Fruit fly (Drosophila melanogaster) whole organism, embryonic: ENCODE measurements around the gene Coq7.

Experiments
- Atf6 ChIP-seq: fragments of 200-800 bp; sonication (Bioruptor generic); IDR thresholded peaks from 2 replicates; pipeline ENCODE4 v1.3.6; 2022; ENCODE audit warnings: missing biosample characterization, missing genetic modification characterization
- Awh ChIP-seq: fragments of 200-800 bp; sonication (Bioruptor generic); IDR thresholded peaks from 2 replicates; pipeline ENCODE4, ENCODE4 v1.3.6; 2022; ENCODE audit warnings: missing biosample characterization, missing genetic modification characterization
- B-H2 ChIP-seq: fragments of 200-800 bp; sonication (Bioruptor generic); optimal IDR thresholded peaks from 2 replicates; lab custom pipeline; 2018; ENCODE audit warnings: missing biosample characterization, mild to moderate bottlenecking, missing genetic modification characterization
- BEAF-32 ChIP-seq: fragments of 200-800 bp; sonication (Bioruptor generic); optimal IDR thresholded peaks from 3 replicates; lab custom pipeline; 2017; ENCODE audit warnings: missing biosample characterization, missing genetic modification characterization, mild to moderate bottlenecking, moderate library complexity, missing genetic modification reagents
- CG12155 ChIP-seq: fragments of 200-800 bp; sonication (Bioruptor generic); optimal IDR thresholded peaks from 3 replicates; lab custom pipeline; 2016; ENCODE audit warnings: missing biosample characterization, missing genetic modification characterization
- CG12769 ChIP-seq: fragments of 200-800 bp; sonication (Bioruptor generic); optimal IDR thresholded peaks from 2 replicates; lab custom pipeline; 2019; ENCODE audit warnings: missing biosample characterization, mild to moderate bottlenecking, missing genetic modification characterization, moderate library complexity
- CG13296 ChIP-seq: fragments of 200-800 bp; sonication (Bioruptor generic); optimal IDR thresholded peaks from 3 replicates; lab custom pipeline; 2018; ENCODE audit warnings: missing biosample characterization, mild to moderate bottlenecking, missing genetic modification characterization
- CG15696 ChIP-seq: fragments of 200-800 bp; sonication (Bioruptor generic); optimal IDR thresholded peaks from 2 replicates; lab custom pipeline; 2019; ENCODE audit warnings: missing biosample characterization, mild to moderate bottlenecking, missing genetic modification characterization, moderate library complexity
- CG17912 ChIP-seq: fragments of 200-800 bp; sonication (Bioruptor generic); optimal IDR thresholded peaks from 2 replicates; lab custom pipeline; 2018; ENCODE audit warnings: missing biosample characterization, mild to moderate bottlenecking, missing genetic modification characterization
- CG2120 ChIP-seq: fragments of 200-800 bp; sonication (Bioruptor generic); optimal IDR thresholded peaks from 3 replicates; lab custom pipeline; 2016; ENCODE audit warnings: missing biosample characterization, missing genetic modification characterization
- CG2129 ChIP-seq: fragments of 200-800 bp; sonication (Bioruptor generic); IDR thresholded peaks from 2 replicates; pipeline ENCODE4 v1.3.6; 2022; ENCODE audit warnings: missing biosample characterization, missing genetic modification characterization; ENCODE audit not compliant: partially characterized antibody
- CG31388 ChIP-seq: fragments of 200-800 bp; sonication (Bioruptor generic); optimal IDR thresholded peaks from 2 replicates; lab custom pipeline; 2016; ENCODE audit warnings: missing biosample characterization, missing genetic modification characterization
- CG34224 ChIP-seq: fragments of 200-800 bp; sonication (Bioruptor generic); IDR thresholded peaks from 3 replicates; pipeline ENCODE4 v1.3.6; 2022; ENCODE audit warnings: missing biosample characterization, missing genetic modification characterization; ENCODE audit not compliant: partially characterized antibody
- CG3847 ChIP-seq: fragments of 200-800 bp; sonication (Bioruptor generic); IDR thresholded peaks from 2 replicates; pipeline ENCODE4 v1.3.6; 2022; ENCODE audit warnings: missing biosample characterization, missing genetic modification characterization
- CG3995 ChIP-seq: fragments of 200-800 bp; sonication (Bioruptor generic); optimal IDR thresholded peaks from 3 replicates; lab custom pipeline; 2016; ENCODE audit warnings: missing biosample characterization, missing genetic modification characterization
- CG4360 ChIP-seq: fragments of 200-800 bp; sonication (Bioruptor generic); IDR thresholded peaks from 2 replicates; pipeline ENCODE4 v1.3.6; 2022; ENCODE audit warnings: missing biosample characterization, missing genetic modification characterization
- CG6791 ChIP-seq: fragments of 200-800 bp; sonication (Bioruptor generic); IDR thresholded peaks from 3 replicates; pipeline ENCODE4 v1.3.6; 2022; ENCODE audit warnings: missing biosample characterization, missing genetic modification characterization; ENCODE audit not compliant: partially characterized antibody
- CG7556 ChIP-seq: fragments of 200-800 bp; sonication (Bioruptor generic); optimal IDR thresholded peaks from 2 replicates; lab custom pipeline; 2017; ENCODE audit warnings: missing biosample characterization, mild to moderate bottlenecking, missing genetic modification characterization
- CG7928 ChIP-seq: fragments of 200-800 bp; sonication (Bioruptor generic); optimal IDR thresholded peaks from 2 replicates; lab custom pipeline; 2017; ENCODE audit warnings: missing biosample characterization, mild to moderate bottlenecking, missing genetic modification characterization
- CG8290 ChIP-seq, 3 experiments: fragments of 200-800 bp; sonication (Bioruptor generic); optimal IDR thresholded peaks; 2 replicates each; lab custom pipeline; 2016 to 2019; ENCODE audit warnings: missing biosample characterization in 3 of 3, missing genetic modification characterization in 3 of 3, mild to moderate bottlenecking in 2 of 3, moderate library complexity in 1 of 3
- CG9609 ChIP-seq: fragments of 200-800 bp; sonication (Bioruptor generic); optimal IDR thresholded peaks from 3 replicates; lab custom pipeline; 2016; ENCODE audit warnings: missing biosample characterization, missing genetic modification characterization
- CkIIα-i1 ChIP-seq: fragments of 200-800 bp; sonication (Bioruptor generic); IDR thresholded peaks from 2 replicates; pipeline ENCODE4 v1.3.6; 2022; ENCODE audit warnings: missing biosample characterization, missing genetic modification characterization
- D ChIP-seq, 2 experiments: fragments of 200-800 bp in 1 of 2; fragments of >200 bp in 1 of 2; sonication (Bioruptor generic) in 1 of 2; optimal IDR thresholded peaks; 2 replicates in 1 of 2; 3 replicates in 1 of 2; lab custom pipeline; 2017; ENCODE audit warnings: mild to moderate bottlenecking in 1 of 2, missing biosample characterization in 1 of 2, missing genetic modification characterization in 1 of 2, missing genetic modification reagents in 1 of 2
- D19B ChIP-seq: fragments of 200-800 bp; sonication (Bioruptor generic); optimal IDR thresholded peaks from 2 replicates; lab custom pipeline; 2017; ENCODE audit warnings: missing biosample characterization, mild to moderate bottlenecking, missing genetic modification characterization
- Deaf1 ChIP-seq: fragments of 200-800 bp; optimal IDR thresholded peaks from 3 replicates; lab custom pipeline; 2019; ENCODE audit warnings: missing biosample characterization, mild to moderate bottlenecking, missing genetic modification characterization, moderate library complexity
- Dip3 ChIP-seq: fragments of 200-800 bp; sonication (Bioruptor generic); optimal IDR thresholded peaks from 3 replicates; lab custom pipeline; 2016; ENCODE audit warnings: missing biosample characterization, missing genetic modification characterization
- Dll ChIP-seq: fragments of 200-800 bp; sonication (Bioruptor generic); IDR thresholded peaks from 4 replicates; pipeline ENCODE4 v1.3.6; 2022; ENCODE audit warnings: missing biosample characterization, missing genetic modification characterization; ENCODE audit not compliant: partially characterized antibody
- Doc3 ChIP-seq: fragments of 200-800 bp; sonication (Bioruptor generic); IDR thresholded peaks from 3 replicates; pipeline ENCODE4 v1.3.6; 2022; ENCODE audit warnings: missing biosample characterization, missing genetic modification characterization; ENCODE audit not compliant: partially characterized antibody
- Elba2 ChIP-seq: fragments of 200-800 bp; sonication (Bioruptor generic); optimal IDR thresholded peaks from 3 replicates; lab custom pipeline; 2016; ENCODE audit warnings: missing biosample characterization, missing genetic modification characterization
- H15 ChIP-seq: fragments of 200-800 bp; sonication (Bioruptor generic); IDR thresholded peaks from 3 replicates; pipeline ENCODE4 v1.3.6; 2022; ENCODE audit warnings: missing biosample characterization, missing genetic modification characterization
- Hmx ChIP-seq: fragments of 200-800 bp; sonication (Bioruptor generic); optimal IDR thresholded peaks from 2 replicates; lab custom pipeline; 2016; ENCODE audit warnings: missing biosample characterization, missing genetic modification characterization
- MBD-R2 ChIP-seq: fragments of 200-800 bp; sonication (Bioruptor generic); IDR thresholded peaks from 2 replicates; pipeline ENCODE4 v1.3.6; 2022; ENCODE audit warnings: missing biosample characterization, missing genetic modification characterization
- MESR4 ChIP-seq: fragments of 200-800 bp; sonication (Bioruptor generic); optimal IDR thresholded peaks from 2 replicates; lab custom pipeline; 2018; ENCODE audit warnings: missing biosample characterization, mild to moderate bottlenecking, missing genetic modification characterization, moderate library complexity
- NC2β ChIP-seq: fragments of 200-800 bp; sonication (Bioruptor generic); optimal IDR thresholded peaks from 2 replicates; lab custom pipeline; 2016; ENCODE audit warnings: missing biosample characterization, missing genetic modification characterization
- TFAM ChIP-seq: fragments of 200-800 bp; sonication (Bioruptor generic); optimal IDR thresholded peaks from 2 replicates; lab custom pipeline; 2017; ENCODE audit warnings: missing biosample characterization, missing genetic modification characterization, inconsistent platforms
- dmrt99B ChIP-seq: fragments of 200-800 bp; sonication (Bioruptor generic); optimal IDR thresholded peaks from 2 replicates; lab custom pipeline; 2018; ENCODE audit warnings: missing biosample characterization, mild to moderate bottlenecking, missing genetic modification characterization, moderate library complexity
- fd3F ChIP-seq: fragments of 200-800 bp; sonication (Bioruptor generic); optimal IDR thresholded peaks from 2 replicates; lab custom pipeline; 2018; ENCODE audit warnings: missing biosample characterization, mild to moderate bottlenecking, missing genetic modification characterization, moderate library complexity
- fru ChIP-seq: fragments of >200 bp; optimal IDR thresholded peaks from 2 replicates; lab custom pipeline; 2017
- kni ChIP-seq: fragments of 200-800 bp; sonication (Bioruptor generic); optimal IDR thresholded peaks from 3 replicates; lab custom pipeline; 2017; ENCODE audit warnings: mild to moderate bottlenecking, missing biosample characterization, missing genetic modification reagents, missing genetic modification characterization
- lab ChIP-seq: fragments of 200-800 bp; sonication (Bioruptor generic); optimal IDR thresholded peaks from 3 replicates; lab custom pipeline; 2017; ENCODE audit warnings: missing biosample characterization, missing genetic modification characterization, mild to moderate bottlenecking, moderate library complexity, missing genetic modification reagents
- lov ChIP-seq, 2 experiments: fragments of 200-800 bp in 1 of 2; fragments of >200 bp in 1 of 2; sonication (Bioruptor generic) in 1 of 2; IDR thresholded peaks in 1 of 2; optimal IDR thresholded peaks in 1 of 2; 2 replicates in 1 of 2; 3 replicates in 1 of 2; pipeline versions ENCODE4 v1.3.6 to Lab custom; 2017 to 2022; ENCODE audit warnings: missing biosample characterization in 1 of 2, missing genetic modification characterization in 1 of 2
- mld ChIP-seq: fragments of 200-800 bp; sonication (Bioruptor generic); IDR thresholded peaks from 3 replicates; pipeline ENCODE4 v1.3.6; 2022; ENCODE audit warnings: missing biosample characterization, missing genetic modification characterization; ENCODE audit not compliant: partially characterized antibody
- nom ChIP-seq: fragments of 200-800 bp; sonication (Bioruptor generic); optimal IDR thresholded peaks from 2 replicates; lab custom pipeline; 2017; ENCODE audit warnings: missing biosample characterization, missing genetic modification characterization, mild to moderate bottlenecking, moderate library complexity, missing genetic modification reagents
- org-1 ChIP-seq: fragments of 200-800 bp; sonication (Bioruptor generic); optimal IDR thresholded peaks from 2 replicates; lab custom pipeline; 2017; ENCODE audit warnings: missing biosample characterization, missing genetic modification characterization
- sim ChIP-seq: fragments of 200-800 bp; sonication (Bioruptor generic); IDR thresholded peaks from 2 replicates; pipeline ENCODE4 v1.3.6; 2022; ENCODE audit warnings: missing biosample characterization, missing genetic modification characterization
- so ChIP-seq: fragments of 200-800 bp; sonication (Bioruptor generic); IDR thresholded peaks from 3 replicates; pipeline ENCODE4 v1.3.6; 2022; ENCODE audit warnings: missing biosample characterization, missing genetic modification characterization
- tap ChIP-seq: fragments of 200-800 bp; optimal IDR thresholded peaks from 3 replicates; lab custom pipeline; 2019; ENCODE audit warnings: missing biosample characterization, mild to moderate bottlenecking, missing genetic modification characterization, moderate library complexity
- tup ChIP-seq: fragments of 200-800 bp; sonication (Bioruptor generic); optimal IDR thresholded peaks from 2 replicates; lab custom pipeline; 2016; ENCODE audit warnings: missing biosample characterization, mild to moderate bottlenecking, missing genetic modification characterization, moderate library complexity

The Coq7 gene

DNA sequence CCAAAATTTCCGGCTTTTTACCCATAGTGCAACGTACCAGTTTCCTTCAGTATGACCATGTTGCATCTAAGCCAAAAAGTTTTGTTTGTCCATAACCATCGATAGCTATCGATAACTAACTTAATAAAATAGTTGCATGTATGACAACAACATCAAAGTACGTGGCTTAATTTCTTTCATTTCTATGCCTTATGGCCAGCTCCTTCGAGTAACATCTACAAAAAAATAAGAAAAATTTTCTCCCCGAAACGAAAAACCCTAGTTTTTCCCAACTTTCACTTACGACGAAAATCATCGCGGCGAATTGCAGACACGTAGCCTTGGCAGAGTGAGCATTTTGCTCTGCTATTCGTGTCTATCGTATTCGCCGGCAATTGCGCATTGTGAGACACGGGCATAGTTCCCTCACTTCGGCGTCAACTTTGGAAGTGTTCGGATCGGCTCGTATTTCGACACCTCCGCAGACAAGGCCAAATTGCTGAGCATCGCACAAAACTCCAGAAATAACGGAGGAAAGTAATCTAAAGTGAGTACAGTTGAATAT, 14.8 kb upstream of the Coq7 start, which contains the start of gene sov (continued):
- TF ChIP-seq lab (GFP tag; lab: Kevin White, UChicago): peak; percentile 5
- TF ChIP-seq dmrt99B (tag; lab: Kevin White, UChicago): no peak
- TF ChIP-seq MESR4: peak; percentile 45
- TF ChIP-seq CG2120 (GFP tag; lab: Kevin White, UChicago): no peak
- TF ChIP-seq CkIIα-i1 (GFP tag; lab: Robert Waterston, UW): no peak
- TF ChIP-seq TFAM (GFP tag; lab: Kevin White, UChicago): no peak
- TF ChIP-seq CG17912 (GFP tag; lab: Kevin White, UChicago): no peak
- TF ChIP-seq Dip3 (GFP tag; lab: Kevin White, UChicago): no peak
- TF ChIP-seq CG7928 (GFP tag; lab: Kevin White, UChicago): no peak
- no peak for TF ChIP-seq CG9609 (GFP tag; lab: Kevin White, UChicago)
- TF ChIP-seq kni (GFP tag; lab: Kevin White, UChicago): no peak
- no peak for TF ChIP-seq B-H2 (GFP tag; lab: Kevin White, UChicago)
- no peak for TF ChIP-seq fru
- TF ChIP-seq CG4360: peak; percentile 57; the same call in 1 of the 2 replicates
- TF ChIP-seq Atf6: no peak
- no peak for TF ChIP-seq fd3F (GFP tag; lab: Kevin White, UChicago)
- no peak for TF ChIP-seq so (GFP tag; lab: Robert Waterston, UW)
- TF ChIP-seq CG8290 (GFP tag; optimal IDR thresholded peaks at IDR 0.05; lab: Kevin White, UChicago): peak; percentile 68
- peak; percentile 39 to 58 for TF ChIP-seq CG8290 (tag; optimal IDR thresholded peaks at IDR 0.05; lab: Kevin White, UChicago)
- TF ChIP-seq NC2β (GFP tag; lab: Kevin White, UChicago): no peak
- peak; percentile 6 for TF ChIP-seq CG12155
- TF ChIP-seq CG13296 (GFP tag; lab: Kevin White, UChicago): no peak
- TF ChIP-seq Elba2: no peak
- TF ChIP-seq BEAF-32 (GFP tag; lab: Kevin White, UChicago): peak; percentile 88
- peak; percentile 94 for TF ChIP-seq Dll (GFP tag; lab: Robert Waterston, UW)
- no peak for TF ChIP-seq org-1
- no peak for TF ChIP-seq tap (tag; lab: Kevin White, UChicago)
- no peak for TF ChIP-seq CG15696
- no peak for TF ChIP-seq lov (optimal IDR thresholded peaks at IDR 0.05; lab: Kevin White, UChicago)
- no peak for TF ChIP-seq lov (GFP tag; IDR thresholded peaks at IDR 0.05; lab: Robert Waterston, UW)
- no peak for TF ChIP-seq tup
- TF ChIP-seq CG34224 (GFP tag; lab: Robert Waterston, UW): peak; percentile 83
- peak; percentile 67; the same call in 1 of the 3 replicates for TF ChIP-seq mld
- TF ChIP-seq MBD-R2: peak; percentile 25; the same call in 1 of the 2 replicates
- TF ChIP-seq H15 (GFP tag; lab: Robert Waterston, UW): no peak
- TF ChIP-seq CG31388 (GFP tag; lab: Kevin White, UChicago): no peak
- TF ChIP-seq CG3995 (GFP tag; lab: Kevin White, UChicago): no peak
- no peak for TF ChIP-seq D (optimal IDR thresholded peaks at IDR 0.05; lab: Kevin White, UChicago)
- no peak for TF ChIP-seq D (GFP tag; optimal IDR thresholded peaks at IDR 0.05; lab: Kevin White, UChicago)
- 0 out of 2 replicates have a peak, but pooled peaks have one; percentile 10 for TF ChIP-seq CG3847 (GFP tag; lab: Robert Waterston, UW)
- peak; percentile 86 for TF ChIP-seq Deaf1 (tag; lab: Kevin White, UChicago)
- TF ChIP-seq Hmx (GFP tag; lab: Kevin White, UChicago): no peak
- TF ChIP-seq CG6791 (GFP tag; lab: Robert Waterston, UW): peak; percentile 78
- peak; percentile 80 for TF ChIP-seq CG2129 (GFP tag; lab: Robert Waterston, UW)
- no peak for TF ChIP-seq CG7556 (GFP tag; lab: Kevin White, UChicago)
- TF ChIP-seq CG12769 (tag; lab: Kevin White, UChicago): peak; percentile 36
- TF ChIP-seq Awh (GFP tag; lab: Robert Waterston, UW): no peak
- no peak for TF ChIP-seq sim (GFP tag; lab: Robert Waterston, UW)
- no peak for TF ChIP-seq D19B (GFP tag; lab: Kevin White, UChicago)
- TF ChIP-seq nom (GFP tag; lab: Kevin White, UChicago): peak; percentile 23
- peak; percentile 94 for TF ChIP-seq Doc3 (GFP tag; lab: Robert Waterston, UW)
